Worm (Caenorhabditis elegans): ENCODE results near the gene dhhc-5.

Gene dhhc-5

DNA sequence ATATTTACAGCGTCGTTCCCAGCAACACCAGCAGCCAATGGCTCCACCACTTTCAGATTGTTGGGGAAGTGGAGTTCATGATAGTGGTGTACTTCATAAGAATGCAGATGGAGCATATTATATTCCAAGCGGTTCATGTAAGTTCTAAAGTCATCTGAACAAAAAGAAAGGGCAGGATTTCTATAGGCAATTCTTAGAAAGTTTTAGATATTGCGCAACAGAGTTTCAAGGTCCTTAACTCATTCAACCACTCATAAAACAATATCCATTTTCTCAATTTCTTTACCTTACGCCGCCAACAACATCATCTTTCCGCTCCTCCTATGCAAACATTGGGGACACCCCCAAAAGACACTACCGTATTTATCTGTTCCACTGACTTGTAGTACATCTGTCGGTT, 17.5 kb downstream of the dhhc-5 start:
- TF ChIP-seq tag-97 (GFP tag; IDR thresholded peaks at IDR 0.05) (no peak), zfp-2 (tag; optimal IDR thresholded peaks at IDR 0.05) (no peak), unc-62 (GFP tag; optimal IDR thresholded peaks at IDR 0.05 in 1 of 2) (peak in 1 of 2 experiments; percentile 45), unc-62 (tag; optimal IDR thresholded peaks at IDR 0.05) (no peak), aha-1 (tag) (peak; percentile 47), nhr-48 (tag; optimal IDR thresholded peaks at IDR 0.05) (no peak), hmg-1.1 (GFP tag; IDR thresholded peaks at IDR 0.05) (no peak), ceh-28 (tag; optimal IDR thresholded peaks at IDR 0.05) (no peak), fkh-10 (GFP tag; optimal IDR thresholded peaks at IDR 0.05) (no peak)

ce11 chrIII:6826137-6826536, 22.7 kb downstream of the dhhc-5 start:
- TF ChIP-seq zip-2 (tag; optimal IDR thresholded peaks at IDR 0.05) = no peak

DNA sequence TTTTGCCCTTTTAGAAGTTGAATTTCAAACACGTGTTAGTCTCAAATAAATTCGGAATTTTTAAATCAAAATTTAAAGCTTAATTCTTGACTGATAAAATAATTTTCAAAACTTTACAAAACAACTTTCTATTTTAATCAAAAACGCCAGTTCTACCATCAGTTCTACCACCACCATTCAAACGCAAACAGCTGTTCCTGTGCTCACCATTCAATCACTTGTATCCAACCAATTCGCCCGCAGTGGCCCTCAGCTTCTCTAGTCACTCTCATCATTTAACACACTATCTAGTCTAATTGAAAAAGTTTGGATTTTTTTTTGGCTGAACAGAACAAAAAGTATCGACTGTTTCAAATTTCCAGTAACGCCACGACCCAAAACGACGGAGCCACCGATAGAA, 26.1 kb downstream of the dhhc-5 start:
- TF ChIP-seq nhr-42 (GFP tag; IDR thresholded peaks at IDR 0.05) (no peak), daf-12 (tag; optimal IDR thresholded peaks at IDR 0.05) (no peak), mep-1 (tag; optimal IDR thresholded peaks at IDR 0.05) (no peak), ceh-44 (GFP tag; IDR thresholded peaks at IDR 0.05) (no peak), ceh-32 (tag; optimal IDR thresholded peaks at IDR 0.05; ENCODE audit: poor library complexity) (no peak), F10B5.3 (tag; optimal IDR thresholded peaks at IDR 0.05) (no peak), lin-29 (GFP tag; IDR thresholded peaks at IDR 0.05) (no peak), hlh-11 (tag; optimal IDR thresholded peaks at IDR 0.05) (no peak), Y75B8A.6 (GFP tag; IDR thresholded peaks at IDR 0.05) (no peak), nhr-76 (tag; optimal IDR thresholded peaks at IDR 0.05) (no peak), zfp-2 (tag; optimal IDR thresholded peaks at IDR 0.05) (no peak), skn-1 (tag; optimal IDR thresholded peaks at IDR 0.05) (no peak), Y5F2A.4 (GFP tag; optimal IDR thresholded peaks at IDR 0.05) (no peak), ceh-62 (tag; optimal IDR thresholded peaks at IDR 0.05) (no peak), set-16 (GFP tag; IDR thresholded peaks at IDR 0.05) (no peak), ztf-11 (tag; optimal IDR thresholded peaks at IDR 0.05) (no peak), daf-16 (GFP tag; optimal IDR thresholded peaks at IDR 0.05) (no peak), daf-16 (tag; optimal IDR thresholded peaks at IDR 0.05) (no peak), hif-1 (tag; optimal IDR thresholded peaks at IDR 0.05) (no peak)

ce11 chrIII:6820343-6820985, 28.4 kb downstream of the dhhc-5 start, which contains the start of gene ten-1:
TSS of gene ten-1 (plus strand) at chrIII:6820935.
- TF ChIP-seq aha-1 (tag) (peak; percentile 24), daf-16 (GFP tag; optimal IDR thresholded peaks at IDR 0.05) (peak in 1 of 2 experiments; percentile 21), daf-16 (tag; optimal IDR thresholded peaks at IDR 0.05) (no peak), F44E2.7 (GFP tag; IDR thresholded peaks at IDR 0.05) (no peak)

- TF ChIP-seq unc-130 (GFP tag; optimal IDR thresholded peaks at IDR 0.05) (no peak), pqm-1 (tag; optimal IDR thresholded peaks at IDR 0.05) (peak; percentile 89), hlh-11 (tag; optimal IDR thresholded peaks at IDR 0.05) (peak; percentile 64), hlh-30 (tag; optimal IDR thresholded peaks at IDR 0.05; ENCODE audit: insufficient read depth) (peak; percentile 11), nhr-10 (tag; optimal IDR thresholded peaks at IDR 0.05) (no peak), mdl-1 (tag; optimal IDR thresholded peaks at IDR 0.05) (peak in 1 of 2 experiments; percentile 50), dmd-6 (GFP tag; IDR thresholded peaks at IDR 0.05) (peak; percentile 63), nhr-48 (tag; optimal IDR thresholded peaks at IDR 0.05) (peak; percentile 27), mxl-3 (GFP tag; optimal IDR thresholded peaks at IDR 0.05) (peak; percentile 8), nhr-77 (tag; optimal IDR thresholded peaks at IDR 0.05) (peak; percentile 20), php-3 (GFP tag; IDR thresholded peaks at IDR 0.05) (peak; percentile 83), mxl-2 (GFP tag; conservative IDR thresholded peaks at IDR 0.05) (no peak), daf-16 (GFP tag; optimal IDR thresholded peaks at IDR 0.05) (no peak), daf-16 (tag; optimal IDR thresholded peaks at IDR 0.05) (peak; percentile 83), unc-39 (tag; optimal IDR thresholded peaks at IDR 0.05) (no peak), dve-1 (tag; optimal IDR thresholded peaks at IDR 0.05; ENCODE audit: insufficient read depth) (peak; percentile 73), nhr-28 (tag; optimal IDR thresholded peaks at IDR 0.05) (peak; percentile 68), mep-1 (tag; optimal IDR thresholded peaks at IDR 0.05) (no peak), ZK337.2 (GFP tag; IDR thresholded peaks at IDR 0.05) (no peak), vab-7 (GFP tag; IDR thresholded peaks at IDR 0.05) (no peak)
Observed at ce11 chrIII:6819322-6819901, 29.4 kb downstream of the dhhc-5 start, which contains the start of gene F28F5.6. TSS of gene F28F5.6 (minus strand) at chrIII:6819372.
